Worm (Caenorhabditis elegans) whole organism, midembryonic: ENCODE measurements around the gene vha-8.

ENCODE experiments used
- ztf-23 ChIP-seq: fragments of 200-800 bp; sonication (Bioruptor generic); IDR thresholded peaks from 2 replicates; pipeline ENCODE4 v1.3.6; 2022; ENCODE audit warnings: missing genetic modification reagents, missing genetic modification characterization, missing compliant biosample characterization
- ztf-29 ChIP-seq: fragments of 200-800 bp; sonication (Bioruptor generic); IDR thresholded peaks from 2 replicates; pipeline ENCODE4 v1.3.6; 2022; ENCODE audit warnings: missing genetic modification reagents, missing genetic modification characterization, missing compliant biosample characterization

DNA sequence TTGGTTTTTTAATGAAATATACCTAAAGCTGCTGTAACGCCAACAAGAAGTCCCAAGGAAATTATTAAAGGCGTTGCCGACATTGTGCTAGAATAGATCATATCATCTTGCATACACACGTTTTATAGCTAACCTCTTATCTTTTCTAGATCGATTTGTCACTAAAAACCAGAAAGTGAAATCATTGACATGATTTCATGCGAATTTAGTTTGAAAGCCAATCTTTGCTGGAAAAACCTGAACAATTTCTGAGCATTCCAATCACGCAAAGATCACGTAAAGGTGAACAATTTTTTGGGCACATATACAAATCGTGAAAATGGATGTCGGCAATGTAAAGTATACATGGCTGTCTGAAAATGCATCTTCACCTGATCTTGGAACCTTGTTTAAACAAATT lies 31.5 kb downstream of the vha-8 start, which contains the start of gene C17H12.6:
- TF ChIP-seq ztf-29 (GFP tag; lab: Robert Waterston, UW) (no peak), ztf-23 (GFP tag; lab: Robert Waterston, UW) (no peak)
